Fruit fly (Drosophila melanogaster) whole organism, embryonic: Measurements from ENCODE around the gene CG43346.
A peak's percentile ranks its signal among the peaks of the same experiment; 100 is the strongest.

Experiments used
- B-H2 ChIP-seq: fragments of 200-800 bp; sonication (Bioruptor generic); optimal IDR thresholded peaks from 2 replicates; lab custom pipeline; 2018; ENCODE audit warnings: missing biosample characterization, mild to moderate bottlenecking, missing genetic modification characterization
- BEAF-32 ChIP-seq: fragments of 200-800 bp; sonication (Bioruptor generic); optimal IDR thresholded peaks from 3 replicates; lab custom pipeline; 2017; ENCODE audit warnings: missing biosample characterization, missing genetic modification characterization, mild to moderate bottlenecking, moderate library complexity, missing genetic modification reagents
- CG10267 ChIP-seq: fragments of 200-800 bp; sonication (Bioruptor generic); optimal IDR thresholded peaks from 2 replicates; lab custom pipeline; 2018; ENCODE audit warnings: missing biosample characterization, mild to moderate bottlenecking, missing genetic modification characterization, moderate library complexity
- CG11456 ChIP-seq: fragments of 200-800 bp; sonication (Bioruptor generic); IDR thresholded peaks from 3 replicates; pipeline ENCODE4 v1.3.6; 2022; ENCODE audit warnings: missing biosample characterization, missing genetic modification characterization
- CG12391 ChIP-seq: fragments of 200-800 bp; sonication (Bioruptor generic); optimal IDR thresholded peaks from 3 replicates; lab custom pipeline; 2018; ENCODE audit warnings: missing biosample characterization, mild to moderate bottlenecking, missing genetic modification characterization, moderate library complexity
- CG12659 ChIP-seq: fragments of 200-800 bp; sonication (Bioruptor generic); optimal IDR thresholded peaks from 3 replicates; lab custom pipeline; 2017; ENCODE audit warnings: mild to moderate bottlenecking, missing biosample characterization, missing genetic modification reagents, missing genetic modification characterization
- CG13287 ChIP-seq: fragments of 200-800 bp; sonication (Bioruptor generic); IDR thresholded peaks from 2 replicates; pipeline ENCODE4 v1.3.6; 2022; ENCODE audit warnings: missing biosample characterization, missing genetic modification characterization; ENCODE audit not compliant: partially characterized antibody
- CG15011 ChIP-seq: fragments of 200-800 bp; sonication (Bioruptor generic); optimal IDR thresholded peaks from 3 replicates; lab custom pipeline; 2018; ENCODE audit warnings: missing biosample characterization, mild to moderate bottlenecking, missing genetic modification characterization
- CG15514 ChIP-seq: fragments of 200-800 bp; sonication (Bioruptor generic); optimal IDR thresholded peaks from 3 replicates; lab custom pipeline; 2017; ENCODE audit warnings: missing biosample characterization, missing genetic modification characterization, mild to moderate bottlenecking, moderate library complexity, missing genetic modification reagents
- CG15601 ChIP-seq: fragments of 200-800 bp; sonication (Bioruptor generic); optimal IDR thresholded peaks from 3 replicates; lab custom pipeline; 2019; ENCODE audit warnings: missing biosample characterization, mild to moderate bottlenecking, missing genetic modification characterization, moderate library complexity
- CG17359 ChIP-seq: fragments of 200-800 bp; sonication (Bioruptor generic); optimal IDR thresholded peaks from 3 replicates; lab custom pipeline; 2018; ENCODE audit warnings: missing biosample characterization, mild to moderate bottlenecking, missing genetic modification characterization, moderate library complexity
- CG2875 ChIP-seq: fragments of 200-800 bp; sonication (Bioruptor generic); optimal IDR thresholded peaks from 2 replicates; lab custom pipeline; 2017; ENCODE audit warnings: missing biosample characterization, mild to moderate bottlenecking, missing genetic modification characterization, missing genetic modification reagents
- CG30020 ChIP-seq: fragments of 200-800 bp; optimal IDR thresholded peaks from 2 replicates; lab custom pipeline; 2019; ENCODE audit warnings: missing biosample characterization, mild to moderate bottlenecking, missing genetic modification characterization, moderate library complexity
- CG34422 ChIP-seq: fragments of 200-800 bp; sonication (Bioruptor generic); IDR thresholded peaks from 3 replicates; pipeline ENCODE4 v1.3.6; 2022; ENCODE audit warnings: missing biosample characterization, missing genetic modification characterization
- CG4360 ChIP-seq: fragments of 200-800 bp; sonication (Bioruptor generic); IDR thresholded peaks from 2 replicates; pipeline ENCODE4 v1.3.6; 2022; ENCODE audit warnings: missing biosample characterization, missing genetic modification characterization
- CG6683 ChIP-seq: fragments of 200-800 bp; sonication (Bioruptor generic); optimal IDR thresholded peaks from 2 replicates; lab custom pipeline; 2017; ENCODE audit warnings: missing biosample characterization, mild to moderate bottlenecking, missing genetic modification characterization, missing genetic modification reagents
- CG7839 ChIP-seq: fragments of 200-800 bp; sonication (Bioruptor generic); optimal IDR thresholded peaks from 3 replicates; lab custom pipeline; 2018; ENCODE audit warnings: missing biosample characterization, mild to moderate bottlenecking, missing genetic modification characterization, moderate library complexity
- CG8478 ChIP-seq: fragments of >200 bp; optimal IDR thresholded peaks from 2 replicates; lab custom pipeline; 2018
- CG8944 ChIP-seq: fragments of 200-800 bp; sonication (Bioruptor generic); optimal IDR thresholded peaks from 3 replicates; lab custom pipeline; 2016; ENCODE audit warnings: missing biosample characterization, missing genetic modification characterization
- CG9932 ChIP-seq: fragments of 200-800 bp; sonication (Bioruptor generic); IDR thresholded peaks from 2 replicates; pipeline ENCODE4 v1.3.6; 2022; ENCODE audit warnings: missing biosample characterization, missing genetic modification characterization
- CoRest ChIP-seq: fragments of 200-800 bp; sonication (Bioruptor generic); optimal IDR thresholded peaks from 3 replicates; lab custom pipeline; 2018; ENCODE audit warnings: missing biosample characterization, mild to moderate bottlenecking, missing genetic modification characterization, moderate library complexity
- Dp ChIP-seq: fragments of 200-800 bp; sonication (Bioruptor generic); optimal IDR thresholded peaks from 2 replicates; lab custom pipeline; 2018; ENCODE audit warnings: missing biosample characterization, mild to moderate bottlenecking, missing genetic modification characterization, moderate library complexity
- Ets97D ChIP-seq: fragments of 200-800 bp; sonication (Bioruptor generic); optimal IDR thresholded peaks from 3 replicates; lab custom pipeline; 2016; ENCODE audit warnings: missing biosample characterization, missing genetic modification characterization
- Med ChIP-seq: fragments of 200-800 bp; sonication (Bioruptor generic); peaks from one replicate; lab custom pipeline; 2016; ENCODE audit warnings: missing biosample characterization, missing genetic modification characterization, mild to moderate bottlenecking, inconsistent platforms, moderate library complexity
- Myb ChIP-seq: fragments of 200-800 bp; sonication (Bioruptor generic); optimal IDR thresholded peaks from 2 replicates; lab custom pipeline; 2016; ENCODE audit warnings: missing biosample characterization, missing genetic modification characterization
- Rfx ChIP-seq: fragments of 200-800 bp; sonication (Bioruptor generic); IDR thresholded peaks from 2 replicates; pipeline ENCODE4 v1.3.6; 2022; ENCODE audit warnings: missing biosample characterization, missing genetic modification characterization
- Sin3A ChIP-seq: fragments of >200 bp; optimal IDR thresholded peaks from 2 replicates; lab custom pipeline; 2018
- Sry-δ ChIP-seq: fragments of 200-800 bp; sonication (Bioruptor generic); optimal IDR thresholded peaks from 2 replicates; lab custom pipeline; 2016; ENCODE audit warnings: missing biosample characterization, missing genetic modification characterization
- Stat92E ChIP-seq, 3 experiments: fragments of >200 bp in 2 of 3; fragments of 200-800 bp in 1 of 3; sonication (Bioruptor generic) in 1 of 3; optimal IDR thresholded peaks; 2 replicates each; lab custom pipeline; 2017 to 2019; ENCODE audit warnings: missing biosample characterization in 3 of 3, missing genetic modification characterization in 3 of 3, mild to moderate bottlenecking in 1 of 3, moderate library complexity in 1 of 3
- Xrp1 ChIP-seq: fragments of 200-800 bp; sonication (Bioruptor generic); IDR thresholded peaks from 2 replicates; pipeline ENCODE4 v1.3.6; 2022; ENCODE audit warnings: missing biosample characterization, missing genetic modification characterization
- YL-1 ChIP-seq: fragments of 200-800 bp; sonication (Bioruptor generic); optimal IDR thresholded peaks from 3 replicates; lab custom pipeline; 2017; ENCODE audit warnings: missing biosample characterization, mild to moderate bottlenecking, missing genetic modification characterization
- al ChIP-seq: fragments of 200-800 bp; sonication (Bioruptor generic); IDR thresholded peaks from 2 replicates; pipeline ENCODE4 v1.3.6; 2022; ENCODE audit warnings: missing biosample characterization, missing genetic modification characterization
- bsh ChIP-seq, 2 experiments: fragments of 200-800 bp; sonication (Bioruptor generic); optimal IDR thresholded peaks; 2 replicates each; lab custom pipeline; 2017 to 2018; ENCODE audit warnings: mild to moderate bottlenecking in 2 of 2, missing biosample characterization in 2 of 2, missing genetic modification characterization in 2 of 2, moderate library complexity in 1 of 2
- chif ChIP-seq, 2 experiments: fragments of 200-800 bp; sonication (Bioruptor generic); optimal IDR thresholded peaks; 3 replicates each; lab custom pipeline; 2016; ENCODE audit warnings: missing biosample characterization in 2 of 2, missing genetic modification characterization in 2 of 2
- cwo ChIP-seq: fragments of 200-800 bp; sonication (Bioruptor generic); optimal IDR thresholded peaks from 3 replicates; lab custom pipeline; 2017; ENCODE audit warnings: missing biosample characterization, missing genetic modification characterization, mild to moderate bottlenecking, moderate library complexity, missing genetic modification reagents
- dati ChIP-seq: fragments of 200-800 bp; sonication (Bioruptor generic); IDR thresholded peaks from 2 replicates; pipeline ENCODE4 v1.3.6; 2022; ENCODE audit warnings: missing biosample characterization, missing genetic modification characterization
- dm ChIP-seq: fragments of 200-800 bp; sonication (Bioruptor generic); optimal IDR thresholded peaks from 3 replicates; lab custom pipeline; 2016; ENCODE audit warnings: missing biosample characterization, missing genetic modification characterization
- ewg ChIP-seq: fragments of 200-800 bp; sonication (Bioruptor generic); optimal IDR thresholded peaks from 3 replicates; lab custom pipeline; 2017; ENCODE audit warnings: mild to moderate bottlenecking, missing biosample characterization, missing genetic modification reagents, missing genetic modification characterization
- fd96Cb ChIP-seq: fragments of 200-800 bp; sonication (Bioruptor generic); optimal IDR thresholded peaks from 2 replicates; lab custom pipeline; 2018; ENCODE audit warnings: missing biosample characterization, mild to moderate bottlenecking, missing genetic modification characterization, moderate library complexity
- gfzf ChIP-seq: fragments of 200-800 bp; sonication (Bioruptor generic); optimal IDR thresholded peaks from 2 replicates; lab custom pipeline; 2016; ENCODE audit warnings: missing biosample characterization, mild to moderate bottlenecking, missing genetic modification characterization, moderate library complexity
- grau ChIP-seq: fragments of 200-800 bp; optimal IDR thresholded peaks from 3 replicates; lab custom pipeline; 2019; ENCODE audit warnings: missing biosample characterization, mild to moderate bottlenecking, missing genetic modification characterization, moderate library complexity
- h ChIP-seq: fragments of >200 bp; optimal IDR thresholded peaks from 2 replicates; lab custom pipeline; 2017
- mirr ChIP-seq: fragments of 200-800 bp; sonication (Bioruptor generic); optimal IDR thresholded peaks from 3 replicates; lab custom pipeline; 2018; ENCODE audit warnings: missing biosample characterization, mild to moderate bottlenecking, missing genetic modification characterization
- pzg ChIP-seq: fragments of 200-800 bp; sonication (Bioruptor generic); optimal IDR thresholded peaks from 3 replicates; lab custom pipeline; 2018; ENCODE audit warnings: missing biosample characterization, mild to moderate bottlenecking, missing genetic modification characterization, moderate library complexity
- row ChIP-seq: fragments of 200-800 bp; sonication (Bioruptor generic); IDR thresholded peaks from 3 replicates; pipeline ENCODE4 v1.3.6; 2022; ENCODE audit warnings: missing biosample characterization, missing genetic modification characterization
- stc ChIP-seq: fragments of 200-800 bp; sonication (Bioruptor generic); IDR thresholded peaks from 2 replicates; pipeline ENCODE4 v1.3.6; 2022; ENCODE audit warnings: missing biosample characterization, missing genetic modification characterization
- unpg ChIP-seq: fragments of 200-800 bp; sonication (Bioruptor generic); optimal IDR thresholded peaks from 3 replicates; lab custom pipeline; 2018; ENCODE audit warnings: missing biosample characterization, mild to moderate bottlenecking, missing genetic modification characterization, moderate library complexity
- wor ChIP-seq: fragments of 200-800 bp; sonication (Bioruptor generic); IDR thresholded peaks from 2 replicates; pipeline ENCODE4 v1.3.6; 2022; ENCODE audit warnings: missing biosample characterization, missing genetic modification characterization
- yki ChIP-seq: fragments of >200 bp; optimal IDR thresholded peaks from 3 replicates; lab custom pipeline; 2018
- zfh1 ChIP-seq: fragments of 200-800 bp; sonication (Bioruptor generic); IDR thresholded peaks from 3 replicates; pipeline ENCODE4 v1.3.6; 2022; ENCODE audit warnings: missing biosample characterization, missing genetic modification characterization

Gene CG43346

dm6 chr2L:21169160-21169624 is 811 bp upstream of the CG43346 start (continued):
- no peak for TF ChIP-seq CG8478 (lab: Kevin White, UChicago)
- TF ChIP-seq CG11456 (GFP tag; lab: Robert Waterston, UW): no peak
- TF ChIP-seq yki: no peak
- TF ChIP-seq unpg (GFP tag; lab: Kevin White, UChicago): no peak
- TF ChIP-seq CG34422 (GFP tag; lab: Robert Waterston, UW): peak; percentile 26; the same call in 1 of the 3 replicates
- TF ChIP-seq h (lab: Kevin White, UChicago): no peak
- TF ChIP-seq dati (GFP tag; lab: Robert Waterston, UW): no peak
- peak; percentile 24 for TF ChIP-seq mirr (GFP tag; lab: Kevin White, UChicago)
- no peak for TF ChIP-seq stc
- TF ChIP-seq YL-1: peak; percentile 29
- no peak for TF ChIP-seq CG30020
- no peak for TF ChIP-seq wor (GFP tag; lab: Robert Waterston, UW)
- TF ChIP-seq Dp (GFP tag; lab: Kevin White, UChicago): no peak
- TF ChIP-seq CG6683 (GFP tag; lab: Kevin White, UChicago): no peak
- no peak for TF ChIP-seq bsh (GFP tag; optimal IDR thresholded peaks at IDR 0.05; lab: Kevin White, UChicago)
- TF ChIP-seq CG15601 (tag; lab: Kevin White, UChicago): no peak
- peak; percentile 76 for TF ChIP-seq grau

dm6 chr2L:21166422-21166821 is 2.0 kb downstream of the CG43346 start:
- TF ChIP-seq CG30020: no peak
- TF ChIP-seq Med: peak; percentile 84
- peak; percentile 23 for TF ChIP-seq Sin3A
- peak; percentile 22; the same call in 1 of the 2 replicates for TF ChIP-seq Rfx (GFP tag; lab: Robert Waterston, UW)
- no peak for TF ChIP-seq al (GFP tag; lab: Robert Waterston, UW)
- TF ChIP-seq BEAF-32 (GFP tag; lab: Kevin White, UChicago): peak; percentile 18
- TF ChIP-seq row (GFP tag; lab: Robert Waterston, UW): peak; percentile 33; the same call in 1 of the 3 replicates
- peak; percentile 87 for TF ChIP-seq Myb (GFP tag; lab: Kevin White, UChicago)
- TF ChIP-seq Stat92E (GFP tag; optimal IDR thresholded peaks at IDR 0.05; lab: Kevin White, UChicago): no peak
- peak; percentile 85 for TF ChIP-seq YL-1
- TF ChIP-seq Sry-δ (GFP tag; lab: Kevin White, UChicago): peak; percentile 14
- no peak for TF ChIP-seq fd96Cb
- TF ChIP-seq CG8944 (GFP tag; lab: Kevin White, UChicago): no peak
- peak; percentile 29; the same call in 1 of the 2 replicates for TF ChIP-seq Xrp1 (GFP tag; lab: Robert Waterston, UW)
- peak; percentile 63 for TF ChIP-seq pzg (GFP tag; lab: Kevin White, UChicago)
- peak; percentile 89 for TF ChIP-seq CG10267 (tag; lab: Kevin White, UChicago)
- TF ChIP-seq CoRest: peak; percentile 22
- peak; percentile 15 for TF ChIP-seq B-H2 (GFP tag; lab: Kevin White, UChicago)
- TF ChIP-seq CG7839 (tag; lab: Kevin White, UChicago): no peak
- TF ChIP-seq ewg (GFP tag; lab: Kevin White, UChicago): no peak
- TF ChIP-seq CG2875 (GFP tag; lab: Kevin White, UChicago): no peak
- TF ChIP-seq CG12659 (GFP tag; lab: Kevin White, UChicago): peak; percentile 21
- TF ChIP-seq chif (GFP tag; optimal IDR thresholded peaks at IDR 0.05; lab: Kevin White, UChicago): no peak
- TF ChIP-seq dm (GFP tag; lab: Kevin White, UChicago): peak; percentile 59
- TF ChIP-seq CG17359 (tag; lab: Kevin White, UChicago): no peak
- peak; percentile 18 for TF ChIP-seq gfzf (GFP tag; lab: Kevin White, UChicago)
- peak; percentile 55 for TF ChIP-seq CG15514 (GFP tag; lab: Kevin White, UChicago)
- peak; percentile 10 for TF ChIP-seq Ets97D (GFP tag; lab: Kevin White, UChicago)
- TF ChIP-seq CG4360 (GFP tag; lab: Robert Waterston, UW): no peak
- TF ChIP-seq cwo: no peak
- no peak for TF ChIP-seq CG15011 (GFP tag; lab: Kevin White, UChicago)
- 0 out of 2 replicates have a peak, but pooled peaks have one; percentile 8 for TF ChIP-seq CG9932 (GFP tag; lab: Robert Waterston, UW)
- TF ChIP-seq zfh1 (GFP tag; lab: Robert Waterston, UW): no peak
- TF ChIP-seq CG12391 (tag; lab: Kevin White, UChicago): peak; percentile 0
- peak; percentile 22; the same call in 1 of the 2 replicates for TF ChIP-seq CG13287 (GFP tag; lab: Robert Waterston, UW)
